Worm (Caenorhabditis elegans) whole organism, L2 larva: ENCODE data around the gene gcy-29.

ENCODE experiments used
- C34F6.9 ChIP-seq: fragments of 150-350 bp; optimal IDR thresholded peaks from 2 replicates; lab custom pipeline; 2014; ENCODE audit warnings: missing biosample characterization, missing genetic modification characterization
- R02D3.7 ChIP-seq: fragments of 150-350 bp; optimal IDR thresholded peaks from 2 replicates; lab custom pipeline; 2014; ENCODE audit warnings: missing biosample characterization, missing genetic modification characterization
- Y55F3AM.14 ChIP-seq: fragments of 200-800 bp; sonication (Bioruptor generic); optimal IDR thresholded peaks from 2 replicates; lab custom pipeline; 2018; ENCODE audit warnings: mild to moderate bottlenecking, missing genetic modification characterization, missing compliant biosample characterization
- ZK546.5 ChIP-seq: sonication (generic microtip); optimal IDR thresholded peaks from 2 replicates; lab custom pipeline; 2017; ENCODE audit warnings: missing biosample characterization, missing genetic modification characterization
- ama-1 ChIP-seq: fragments of 150-350 bp; optimal IDR thresholded peaks from 2 replicates; lab custom pipeline; 2018; ENCODE audit warnings: inconsistent platforms
- blmp-1 ChIP-seq: sonication (generic microtip); optimal IDR thresholded peaks from 2 replicates; lab custom pipeline; 2017; ENCODE audit warnings: missing genetic modification characterization, mild to moderate bottlenecking, missing compliant biosample characterization, antibody characterized with exemption, moderate library complexity; ENCODE audit not compliant: insufficient read depth
- ceh-16 ChIP-seq: fragments of 150-350 bp; optimal IDR thresholded peaks from 2 replicates; lab custom pipeline; 2014; ENCODE audit warnings: missing biosample characterization, missing genetic modification characterization
- ceh-82 ChIP-seq: fragments of 150-350 bp; optimal IDR thresholded peaks from 2 replicates; lab custom pipeline; 2014; ENCODE audit warnings: missing biosample characterization, missing genetic modification characterization
- egl-27 ChIP-seq: sonication (generic microtip); optimal IDR thresholded peaks from 3 replicates; lab custom pipeline; 2017; ENCODE audit warnings: missing biosample characterization, missing genetic modification reagents, missing genetic modification characterization
- elt-1 ChIP-seq: fragments of 150-350 bp; optimal IDR thresholded peaks from 2 replicates; lab custom pipeline; 2014; ENCODE audit warnings: missing biosample characterization, missing genetic modification characterization
- elt-3 ChIP-seq: sonication (generic microtip); optimal IDR thresholded peaks from 2 replicates; lab custom pipeline; 2017; ENCODE audit warnings: missing biosample characterization, missing genetic modification characterization
- fos-1 ChIP-seq: fragments of 150-350 bp; optimal IDR thresholded peaks from 2 replicates; lab custom pipeline; 2014; ENCODE audit warnings: missing biosample characterization, missing genetic modification characterization
- lin-13 ChIP-seq: fragments of 150-350 bp; optimal IDR thresholded peaks from 2 replicates; lab custom pipeline; 2014; ENCODE audit warnings: missing biosample characterization, missing genetic modification reagents, missing genetic modification characterization
- lin-39 ChIP-seq: fragments of 150-350 bp; optimal IDR thresholded peaks from 2 replicates; lab custom pipeline; 2014; ENCODE audit warnings: missing biosample characterization, missing genetic modification reagents, missing genetic modification characterization
- lsy-2 ChIP-seq, 2 experiments: fragments of 150-350 bp in 1 of 2; sonication (generic microtip) in 1 of 2; optimal IDR thresholded peaks; 2 replicates each; lab custom pipeline; 2014 to 2017; ENCODE audit warnings: missing biosample characterization in 2 of 2, missing genetic modification characterization in 2 of 2
- mbf-1 ChIP-seq: sonication (generic microtip); optimal IDR thresholded peaks from 2 replicates; lab custom pipeline; 2017; ENCODE audit warnings: missing biosample characterization, missing genetic modification characterization
- mdl-1 ChIP-seq, 2 experiments: fragments of 150-350 bp in 1 of 2; sonication (generic microtip) in 1 of 2; optimal IDR thresholded peaks; 2 replicates each; lab custom pipeline; 2017; ENCODE audit warnings: missing biosample characterization in 2 of 2, missing genetic modification characterization in 2 of 2
- nhr-10 ChIP-seq: sonication (generic microtip); optimal IDR thresholded peaks from 2 replicates; lab custom pipeline; 2017; ENCODE audit warnings: missing biosample characterization, missing genetic modification characterization
- nhr-11 ChIP-seq: fragments of 150-350 bp; optimal IDR thresholded peaks from 2 replicates; lab custom pipeline; 2014; ENCODE audit warnings: missing biosample characterization, missing genetic modification characterization
- nhr-12 ChIP-seq: fragments of 150-350 bp; optimal IDR thresholded peaks from 2 replicates; lab custom pipeline; 2014; ENCODE audit warnings: missing biosample characterization, missing genetic modification characterization
- nhr-237 ChIP-seq: fragments of 150-350 bp; optimal IDR thresholded peaks from 2 replicates; lab custom pipeline; 2014; ENCODE audit warnings: missing biosample characterization, missing genetic modification characterization
- nhr-6 ChIP-seq: fragments of 150-350 bp; optimal IDR thresholded peaks from 2 replicates; lab custom pipeline; 2014; ENCODE audit warnings: missing biosample characterization, missing genetic modification characterization
- nhr-77 ChIP-seq: fragments of 150-350 bp; optimal IDR thresholded peaks from 2 replicates; lab custom pipeline; 2014; ENCODE audit warnings: missing biosample characterization, missing genetic modification characterization
- peb-1 ChIP-seq: fragments of 150-350 bp; optimal IDR thresholded peaks from 2 replicates; lab custom pipeline; 2014; ENCODE audit warnings: missing biosample characterization, missing genetic modification characterization
- sem-4 ChIP-seq: fragments of 150-350 bp; optimal IDR thresholded peaks from 2 replicates; lab custom pipeline; 2014; ENCODE audit warnings: missing biosample characterization, missing genetic modification reagents, missing genetic modification characterization
- skn-1 ChIP-seq: sonication (generic microtip); optimal IDR thresholded peaks from 2 replicates; lab custom pipeline; 2017; ENCODE audit warnings: missing biosample characterization, missing genetic modification characterization
- sma-3 ChIP-seq: sonication (generic microtip); optimal IDR thresholded peaks from 2 replicates; lab custom pipeline; 2016; ENCODE audit warnings: missing genetic modification reagents, missing genetic modification characterization, missing compliant biosample characterization
- sma-9 ChIP-seq, 2 experiments: fragments of 150-350 bp in 1 of 2; sonication (generic microtip) in 1 of 2; optimal IDR thresholded peaks; 2 replicates each; lab custom pipeline; 2014 to 2016; ENCODE audit warnings: missing genetic modification characterization in 2 of 2, mild to moderate bottlenecking in 1 of 2, missing biosample characterization in 1 of 2, missing compliant biosample characterization in 1 of 2, missing genetic modification reagents in 1 of 2, moderate library complexity in 1 of 2
- unc-39 ChIP-seq: fragments of 150-350 bp; optimal IDR thresholded peaks from 2 replicates; lab custom pipeline; 2014; ENCODE audit warnings: missing biosample characterization, missing genetic modification characterization
- unc-62 ChIP-seq: fragments of 150-350 bp; optimal IDR thresholded peaks from 2 replicates; lab custom pipeline; 2014; ENCODE audit warnings: missing biosample characterization, missing genetic modification reagents, missing genetic modification characterization
- ztf-1 ChIP-seq: fragments of 200-800 bp; sonication (Bioruptor generic); conservative IDR thresholded peaks from 2 replicates; pipeline ENCODE4 v1.3.6; 2022; ENCODE audit warnings: missing genetic modification characterization, missing compliant biosample characterization
- ztf-11 ChIP-seq: sonication (generic microtip); optimal IDR thresholded peaks from 2 replicates; lab custom pipeline; 2017; ENCODE audit warnings: missing biosample characterization, missing genetic modification characterization
- ztf-4 ChIP-seq: fragments of 150-350 bp; optimal IDR thresholded peaks from 2 replicates; lab custom pipeline; 2014; ENCODE audit warnings: missing biosample characterization, missing genetic modification characterization

Gene gcy-29

ce11 chrII:14527104-14527503 is 21.5 kb downstream of the gcy-29 start:
- TF ChIP-seq ceh-82 (tag; lab: Kevin White, UChicago) = no peak
- no peak for TF ChIP-seq mbf-1 (tag; lab: Kevin White, UChicago)
- TF ChIP-seq sma-9 (GFP tag; optimal IDR thresholded peaks at IDR 0.05; lab: Kevin White, UChicago) = no peak
- TF ChIP-seq sma-9 (tag; optimal IDR thresholded peaks at IDR 0.05; lab: Kevin White, UChicago) = no peak
- TF ChIP-seq sma-3 = no peak
- TF ChIP-seq nhr-11 (tag; lab: Kevin White, UChicago) = no peak
- no peak for TF ChIP-seq unc-39
- TF ChIP-seq ceh-16 (tag; lab: Kevin White, UChicago) = no peak
- no peak for TF ChIP-seq fos-1 (tag; lab: Kevin White, UChicago)
- no peak for TF ChIP-seq mdl-1 (tag; optimal IDR thresholded peaks at IDR 0.05; lab: Kevin White, UChicago)
- TF ChIP-seq Y55F3AM.14 (GFP tag; lab: Kevin White, UChicago) = no peak
- no peak for TF ChIP-seq nhr-77 (tag; lab: Kevin White, UChicago)
- TF ChIP-seq unc-62 = no peak
- no peak for TF ChIP-seq nhr-6 (tag; lab: Kevin White, UChicago)
- no peak for TF ChIP-seq elt-3
- no peak for TF ChIP-seq lsy-2 (tag; optimal IDR thresholded peaks at IDR 0.05; lab: Kevin White, UChicago)

- TF ChIP-seq C34F6.9 (tag; lab: Kevin White, UChicago) = no peak
- no peak for TF ChIP-seq lsy-2 (tag; optimal IDR thresholded peaks at IDR 0.05; lab: Kevin White, UChicago)
- no peak for TF ChIP-seq mdl-1 (tag; optimal IDR thresholded peaks at IDR 0.05; lab: Kevin White, UChicago)
- no peak for TF ChIP-seq egl-27 (tag; lab: Kevin White, UChicago)
- TF ChIP-seq ama-1 (lab: Kevin White, UChicago) = no peak
- TF ChIP-seq sma-3 = no peak
- no peak for TF ChIP-seq nhr-12 (tag; lab: Kevin White, UChicago)
Observed at ce11 chrII:14525013-14525412, 23.6 kb downstream of the gcy-29 start, which contains the start of gene F57C2.4. Gene F57C2.4 (plus strand): TSS chrII:14525313.

- no peak for TF ChIP-seq skn-1
- no peak for TF ChIP-seq nhr-77 (tag; lab: Kevin White, UChicago)
- no peak for TF ChIP-seq Y55F3AM.14 (GFP tag; lab: Kevin White, UChicago)
- no peak for TF ChIP-seq sma-9 (GFP tag; optimal IDR thresholded peaks at IDR 0.05; lab: Kevin White, UChicago)
- no peak for TF ChIP-seq sma-9 (tag; optimal IDR thresholded peaks at IDR 0.05; lab: Kevin White, UChicago)
- TF ChIP-seq nhr-10 = no peak
- TF ChIP-seq ztf-11 (tag; lab: Kevin White, UChicago) = no peak
- TF ChIP-seq C34F6.9 (tag; lab: Kevin White, UChicago) = no peak
- TF ChIP-seq unc-62 = no peak
- no peak for TF ChIP-seq nhr-6 (tag; lab: Kevin White, UChicago)
- no peak for TF ChIP-seq fos-1 (tag; lab: Kevin White, UChicago)
- TF ChIP-seq lin-39 = no peak
- TF ChIP-seq mbf-1 (tag; lab: Kevin White, UChicago) = no peak
- no peak for TF ChIP-seq sem-4 (tag; lab: Kevin White, UChicago)
- no peak for TF ChIP-seq elt-3
- no peak for TF ChIP-seq mdl-1 (tag; optimal IDR thresholded peaks at IDR 0.05; lab: Kevin White, UChicago)
- TF ChIP-seq blmp-1 (tag; lab: Kevin White, UChicago) = no peak
- no peak for TF ChIP-seq nhr-237 (tag; lab: Kevin White, UChicago)
- no peak for TF ChIP-seq ztf-1 (GFP tag; lab: Robert Waterston, UW)
- no peak for TF ChIP-seq egl-27 (tag; lab: Kevin White, UChicago)
Observed at ce11 chrII:14523645-14524223, 24.9 kb downstream of the gcy-29 start, which contains the start of gene pot-2. Gene pot-2 (plus strand): TSS chrII:14524173.

- TF ChIP-seq egl-27 (tag; lab: Kevin White, UChicago) (no peak), ztf-4 (no peak), nhr-77 (tag; lab: Kevin White, UChicago) (no peak)
- TF ChIP-seq, all 48 proteins: peak for 0
Observed at ce11 chrII:14523070-14523572, 25.5 kb downstream of the gcy-29 start, which contains the start of gene btb-20. Gene btb-20 (minus strand): TSS chrII:14523522.

- TF ChIP-seq peb-1 (no peak), blmp-1 (tag; lab: Kevin White, UChicago) (no peak), nhr-237 (tag; lab: Kevin White, UChicago) (no peak), R02D3.7 (tag; lab: Kevin White, UChicago) (no peak), lsy-2 (tag; optimal IDR thresholded peaks at IDR 0.05; lab: Kevin White, UChicago) (no peak), lin-13 (GFP tag; lab: Kevin White, UChicago) (no peak), ZK546.5 (no peak), ceh-82 (tag; lab: Kevin White, UChicago) (no peak), elt-1 (tag; lab: Kevin White, UChicago) (no peak)
Observed at ce11 chrII:14522037-14522436, 26.6 kb downstream of the gcy-29 start, which contains the start of gene btb-19. Gene btb-19 (minus strand): TSS chrII:14522137.
